Fruit fly (Drosophila melanogaster): Measurements from ENCODE around the gene CG33229.

CG33229 gene

dm6 chr3L:224004-224951 lies 626 bp downstream of the CG33229 start (continued):
- TF ChIP-seq BtbVII (GFP tag; optimal IDR thresholded peaks at IDR 0.05) (peak; percentile 6), CG34422 (GFP tag; IDR thresholded peaks at IDR 0.05) (peak; percentile 76), CG17328 (GFP tag; IDR thresholded peaks at IDR 0.05) (peak; percentile 30; the same call in 1 of the 2 replicates), tap (tag; optimal IDR thresholded peaks at IDR 0.05) (no peak), CG30020 (tag; optimal IDR thresholded peaks at IDR 0.05) (no peak), ftz-f1 (GFP tag; optimal IDR thresholded peaks at IDR 0.05) (peak; percentile 89), Deaf1 (tag; optimal IDR thresholded peaks at IDR 0.05) (peak; percentile 40), CG13296 (GFP tag; optimal IDR thresholded peaks at IDR 0.05) (peak; percentile 13), mirr (GFP tag; optimal IDR thresholded peaks at IDR 0.05) (peak; percentile 31), Hr78 (GFP tag; optimal IDR thresholded peaks at IDR 0.05) (no peak), Sox102F (GFP tag; optimal IDR thresholded peaks at IDR 0.05) (no peak), YL-1 (GFP tag; optimal IDR thresholded peaks at IDR 0.05) (peak; percentile 91), stwl (tag; optimal IDR thresholded peaks at IDR 0.05) (no peak), CG4820 (GFP tag; optimal IDR thresholded peaks at IDR 0.05) (no peak), lola (GFP tag; optimal IDR thresholded peaks at IDR 0.05) (no peak), tna (GFP tag; IDR thresholded peaks at IDR 0.05; ENCODE audit: partially characterized antibody) (0 out of 2 replicates have a peak, but pooled peaks have one; percentile 11), sim (GFP tag; IDR thresholded peaks at IDR 0.05) (peak; percentile 51; the same call in 1 of the 2 replicates), Mrtf (GFP tag; IDR thresholded peaks at IDR 0.05) (no peak), CG3163 (GFP tag; optimal IDR thresholded peaks at IDR 0.05) (peak; percentile 20), dimm (GFP tag; IDR thresholded peaks at IDR 0.05) (no peak), H2.0 (GFP tag; IDR thresholded peaks at IDR 0.05) (0 out of 2 replicates have a peak, but pooled peaks have one; percentile 10), Antp (GFP tag; optimal IDR thresholded peaks at IDR 0.05) (peak; percentile 38), Dp (GFP tag; optimal IDR thresholded peaks at IDR 0.05) (no peak), inv (GFP tag; IDR thresholded peaks at IDR 0.05; ENCODE audit: partially characterized antibody) (0 out of 2 replicates have a peak, but pooled peaks have one; percentile 19), CG31224 (GFP tag; IDR thresholded peaks at IDR 0.05) (peak; percentile 36; the same call in 1 of the 2 replicates), ac (GFP tag; optimal IDR thresholded peaks at IDR 0.05) (peak; percentile 17), CG4424 (GFP tag; optimal IDR thresholded peaks at IDR 0.05) (no peak), CG14667 (GFP tag; IDR thresholded peaks at IDR 0.05) (no peak), lab (GFP tag; optimal IDR thresholded peaks at IDR 0.05) (peak; percentile 16), Hr39 (optimal IDR thresholded peaks at IDR 0.05) (no peak), Xrp1 (GFP tag; IDR thresholded peaks at IDR 0.05) (peak; percentile 18), CG12769 (tag; optimal IDR thresholded peaks at IDR 0.05) (peak; percentile 16), CG7987 (GFP tag; optimal IDR thresholded peaks at IDR 0.05) (peak; percentile 43), Ravus (GFP tag; IDR thresholded peaks at IDR 0.05) (no peak), CG15514 (GFP tag; optimal IDR thresholded peaks at IDR 0.05) (peak; percentile 18), lilli (GFP tag; optimal IDR thresholded peaks at IDR 0.05) (peak; percentile 78), so (GFP tag; IDR thresholded peaks at IDR 0.05) (peak; percentile 17; the same call in 1 of the 3 replicates), CG8924 (tag; optimal IDR thresholded peaks at IDR 0.05) (peak; percentile 81), Gsc (GFP tag; IDR thresholded peaks at IDR 0.05) (no peak), amos (GFP tag; IDR thresholded peaks at IDR 0.05; ENCODE audit: partially characterized antibody) (peak; percentile 49; the same call in 1 of the 2 replicates), pros (GFP tag; optimal IDR thresholded peaks at IDR 0.05) (peak; percentile 36), HLH3B (GFP tag; IDR thresholded peaks at IDR 0.05) (peak; percentile 11; the same call in 1 of the 2 replicates), CkIIα-i1 (GFP tag; IDR thresholded peaks at IDR 0.05) (no peak), CG11398 (GFP tag; optimal IDR thresholded peaks at IDR 0.05) (peak; percentile 36), Dbx (GFP tag; IDR thresholded peaks at IDR 0.05) (peak; percentile 25), CG32767 (GFP tag; IDR thresholded peaks at IDR 0.05) (peak; percentile 91), CG17359 (tag; optimal IDR thresholded peaks at IDR 0.05) (peak; percentile 10), CG12744 (GFP tag; optimal IDR thresholded peaks at IDR 0.05) (peak; percentile 32)

Measured in whole organism, embryonic.